Worm (Caenorhabditis elegans) whole organism, late embryonic: Measurements from ENCODE around the gene atp-5.

ENCODE experiments used
- C08G9.2 ChIP-seq: sonication (generic microtip); optimal IDR thresholded peaks from 2 replicates; lab custom pipeline; 2016; ENCODE audit warnings: mild to moderate bottlenecking, missing genetic modification characterization, moderate library complexity, missing compliant biosample characterization
- C38D4.7 ChIP-seq: fragments of 200-800 bp; sonication (Bioruptor generic); optimal IDR thresholded peaks from 2 replicates; lab custom pipeline; 2018; ENCODE audit warnings: mild to moderate bottlenecking, missing genetic modification characterization, moderate library complexity, missing compliant biosample characterization
- K02D7.2 ChIP-seq: sonication (generic microtip); optimal IDR thresholded peaks from 2 replicates; lab custom pipeline; 2017; ENCODE audit warnings: mild to moderate bottlenecking, missing genetic modification characterization, missing compliant biosample characterization
- K09A11.1 ChIP-seq: sonication (generic microtip); optimal IDR thresholded peaks from 2 replicates; lab custom pipeline; 2017; ENCODE audit warnings: antibody characterized with exemption, mild to moderate bottlenecking, missing genetic modification characterization, missing compliant biosample characterization; ENCODE audit not compliant: insufficient read depth
- T23F11.4 ChIP-seq: fragments of 200-800 bp; sonication (Bioruptor generic); optimal IDR thresholded peaks from 2 replicates; lab custom pipeline; 2018; ENCODE audit warnings: mild to moderate bottlenecking, missing genetic modification characterization, missing compliant biosample characterization
- Y22D7AL.16 ChIP-seq: sonication (generic microtip); optimal IDR thresholded peaks from 2 replicates; lab custom pipeline; 2016; ENCODE audit warnings: missing genetic modification characterization, missing compliant biosample characterization
- ahr-1 ChIP-seq: sonication (generic microtip); optimal IDR thresholded peaks from 2 replicates; lab custom pipeline; 2016; ENCODE audit warnings: missing genetic modification characterization, missing compliant biosample characterization
- ama-1 ChIP-seq: fragments of 150-350 bp; optimal IDR thresholded peaks from 2 replicates; lab custom pipeline; 2014
- ceh-18 ChIP-seq: sonication (generic microtip); optimal IDR thresholded peaks from 2 replicates; lab custom pipeline; 2016; ENCODE audit warnings: missing genetic modification characterization, missing compliant biosample characterization
- ceh-19 ChIP-seq: fragments of 200-800 bp; sonication (Bioruptor generic); optimal IDR thresholded peaks from 2 replicates; lab custom pipeline; 2018; ENCODE audit warnings: mild to moderate bottlenecking, missing genetic modification characterization, missing compliant biosample characterization
- ceh-22 ChIP-seq: sonication (generic microtip); optimal IDR thresholded peaks from 2 replicates; lab custom pipeline; 2017; ENCODE audit warnings: missing biosample characterization, missing genetic modification characterization
- ceh-30 ChIP-seq: fragments of 150-350 bp; optimal IDR thresholded peaks from 2 replicates; lab custom pipeline; 2014; ENCODE audit warnings: missing biosample characterization, missing genetic modification characterization
- ceh-34 ChIP-seq: sonication (generic microtip); optimal IDR thresholded peaks from 2 replicates; lab custom pipeline; 2016; ENCODE audit warnings: mild to moderate bottlenecking, missing genetic modification characterization, missing compliant biosample characterization
- ceh-48 ChIP-seq: sonication (generic microtip); optimal IDR thresholded peaks from 2 replicates; lab custom pipeline; 2016; ENCODE audit warnings: missing genetic modification characterization, inconsistent platforms, missing compliant biosample characterization
- ceh-6 ChIP-seq: fragments of 200-800 bp; sonication (Bioruptor generic); optimal IDR thresholded peaks from 2 replicates; lab custom pipeline; 2018; ENCODE audit warnings: mild to moderate bottlenecking, missing genetic modification characterization, missing compliant biosample characterization
- ceh-9 ChIP-seq: sonication (generic microtip); optimal IDR thresholded peaks from 2 replicates; lab custom pipeline; 2016; ENCODE audit warnings: mild to moderate bottlenecking, missing genetic modification characterization, inconsistent platforms, missing compliant biosample characterization
- che-1 ChIP-seq: sonication (generic microtip); optimal IDR thresholded peaks from 2 replicates; lab custom pipeline; 2016; ENCODE audit warnings: mild to moderate bottlenecking, missing genetic modification characterization, missing compliant biosample characterization
- dmd-4 ChIP-seq: sonication (generic microtip); optimal IDR thresholded peaks from 2 replicates; lab custom pipeline; 2016; ENCODE audit warnings: borderline replicate concordance, missing genetic modification characterization, missing compliant biosample characterization
- elt-2 ChIP-seq: sonication (generic microtip); optimal IDR thresholded peaks from 2 replicates; lab custom pipeline; 2016; ENCODE audit warnings: missing genetic modification reagents, missing genetic modification characterization, missing compliant biosample characterization
- elt-4 ChIP-seq: sonication (generic microtip); optimal IDR thresholded peaks from 2 replicates; lab custom pipeline; 2016; ENCODE audit warnings: missing genetic modification characterization, missing compliant biosample characterization
- eyg-1 ChIP-seq: sonication (generic microtip); optimal IDR thresholded peaks from 2 replicates; lab custom pipeline; 2016; ENCODE audit warnings: missing genotype, missing genetic modification characterization, missing compliant biosample characterization
- fkh-10 ChIP-seq: fragments of 150-350 bp; optimal IDR thresholded peaks from 2 replicates; lab custom pipeline; 2014; ENCODE audit warnings: missing biosample characterization, missing genetic modification reagents, missing genetic modification characterization
- hlh-13 ChIP-seq: fragments of 200-800 bp; sonication (Bioruptor generic); optimal IDR thresholded peaks from 2 replicates; lab custom pipeline; 2018; ENCODE audit warnings: mild to moderate bottlenecking, missing genetic modification characterization, missing compliant biosample characterization
- hlh-15 ChIP-seq: sonication (generic microtip); optimal IDR thresholded peaks from 2 replicates; lab custom pipeline; 2016; ENCODE audit warnings: missing genetic modification characterization, missing compliant biosample characterization
- hlh-30 ChIP-seq: sonication (generic microtip); optimal IDR thresholded peaks from 2 replicates; lab custom pipeline; 2017; ENCODE audit warnings: antibody characterized with exemption, missing genetic modification characterization, missing compliant biosample characterization; ENCODE audit not compliant: insufficient read depth
- hlh-8 ChIP-seq: sonication (generic microtip); optimal IDR thresholded peaks from 2 replicates; lab custom pipeline; 2016; ENCODE audit warnings: missing genotype, missing genetic modification characterization, missing compliant biosample characterization
- lin-11 ChIP-seq: fragments of 200-800 bp; sonication (Bioruptor generic); optimal IDR thresholded peaks from 2 replicates; lab custom pipeline; 2018; ENCODE audit warnings: mild to moderate bottlenecking, missing genetic modification characterization, missing compliant biosample characterization
- mec-3 ChIP-seq: sonication (generic microtip); optimal IDR thresholded peaks from 2 replicates; lab custom pipeline; 2016; ENCODE audit warnings: borderline replicate concordance, missing genetic modification characterization, missing compliant biosample characterization
- nfya-1 ChIP-seq: sonication (generic microtip); optimal IDR thresholded peaks from 2 replicates; lab custom pipeline; 2017; ENCODE audit warnings: missing genetic modification characterization, mild to moderate bottlenecking, missing compliant biosample characterization, antibody characterized with exemption, moderate library complexity
- nhr-11 ChIP-seq: fragments of 150-350 bp; optimal IDR thresholded peaks from 2 replicates; lab custom pipeline; 2014; ENCODE audit warnings: missing biosample characterization, missing genetic modification characterization
- nhr-232 ChIP-seq: sonication (generic microtip); optimal IDR thresholded peaks from 2 replicates; lab custom pipeline; 2016; ENCODE audit warnings: missing genetic modification characterization, missing compliant biosample characterization
- npax-4 ChIP-seq: sonication (generic microtip); optimal IDR thresholded peaks from 2 replicates; lab custom pipeline; 2016; ENCODE audit warnings: missing genetic modification characterization, missing compliant biosample characterization
- pat-9 ChIP-seq: fragments of 200-800 bp; sonication (Bioruptor generic); optimal IDR thresholded peaks from 2 replicates; lab custom pipeline; 2018; ENCODE audit warnings: mild to moderate bottlenecking, missing genetic modification characterization, moderate library complexity, missing compliant biosample characterization
- ref-2 ChIP-seq: sonication (generic microtip); optimal IDR thresholded peaks from 2 replicates; lab custom pipeline; 2016; ENCODE audit warnings: missing genetic modification characterization, missing compliant biosample characterization
- sdc-2 ChIP-seq: sonication (generic microtip); optimal IDR thresholded peaks from 2 replicates; lab custom pipeline; 2016; ENCODE audit warnings: missing genotype, missing genetic modification characterization, missing compliant biosample characterization
- sox-4 ChIP-seq: sonication (generic microtip); optimal IDR thresholded peaks from 2 replicates; lab custom pipeline; 2017; ENCODE audit warnings: mild to moderate bottlenecking, missing genetic modification characterization, inconsistent platforms, missing compliant biosample characterization
- syd-9 ChIP-seq: sonication (generic microtip); optimal IDR thresholded peaks from 2 replicates; lab custom pipeline; 2016; ENCODE audit warnings: mild to moderate bottlenecking, missing genetic modification characterization, moderate library complexity, missing compliant biosample characterization
- tbx-2 ChIP-seq: sonication (generic microtip); optimal IDR thresholded peaks from 2 replicates; lab custom pipeline; 2016; ENCODE audit warnings: missing genetic modification characterization, missing compliant biosample characterization
- unc-3 ChIP-seq, 2 experiments: fragments of 200-800 bp in 1 of 2; sonication (Bioruptor generic) in 1 of 2; sonication (generic microtip) in 1 of 2; conservative IDR thresholded peaks in 1 of 2; optimal IDR thresholded peaks in 1 of 2; 2 replicates each; pipeline versions ENCODE4 v1.3.6 to Lab custom; 2016 to 2022; ENCODE audit warnings: missing compliant biosample characterization in 2 of 2, missing genetic modification characterization in 2 of 2, missing genetic modification reagents in 1 of 2
- unc-42 ChIP-seq: sonication (generic microtip); optimal IDR thresholded peaks from 2 replicates; lab custom pipeline; 2016; ENCODE audit warnings: missing genotype, missing genetic modification characterization, missing compliant biosample characterization
- unc-55 ChIP-seq: sonication (generic microtip); optimal IDR thresholded peaks from 2 replicates; lab custom pipeline; 2017; ENCODE audit warnings: missing biosample characterization, missing genetic modification reagents, missing genetic modification characterization
- zip-5 ChIP-seq: sonication (generic microtip); optimal IDR thresholded peaks from 2 replicates; lab custom pipeline; 2016; ENCODE audit warnings: missing genetic modification characterization, missing compliant biosample characterization

atp-5 gene

DNA sequence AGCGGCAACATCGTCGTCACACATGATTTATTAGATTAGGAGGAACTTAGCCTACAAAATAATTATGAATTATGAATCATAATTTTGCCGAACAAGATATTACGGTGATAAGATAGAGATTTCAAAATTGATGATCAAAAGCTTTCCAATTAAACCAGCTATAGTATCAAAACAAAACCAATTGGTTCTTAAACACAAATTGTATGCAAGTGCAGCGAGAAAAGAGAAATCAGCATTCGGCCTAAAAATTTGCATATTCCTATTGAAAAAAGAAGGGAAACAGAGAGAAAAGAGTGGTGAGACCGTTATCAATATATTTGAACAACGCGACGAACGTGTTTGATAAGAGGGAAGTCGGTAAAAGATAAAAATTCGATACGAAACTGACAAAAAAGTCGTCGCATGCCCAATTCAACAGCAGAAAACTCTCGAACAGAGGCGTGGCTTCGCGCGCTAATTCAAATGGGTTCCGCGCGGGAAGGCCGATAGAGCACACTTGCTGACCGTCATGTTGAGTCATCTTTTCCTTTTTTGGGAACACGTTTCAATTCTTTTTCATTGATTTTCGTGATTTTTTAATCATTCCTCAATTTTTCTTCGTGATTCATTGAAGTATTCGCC lies 45.5 kb downstream of the atp-5 start, which contains the start of gene act-2 (continued):
- no peak for TF ChIP-seq ceh-9 (tag; lab: Kevin White, UChicago)
- no peak for TF ChIP-seq sox-4 (tag; lab: Kevin White, UChicago)
- no peak for TF ChIP-seq ref-2 (tag; lab: Kevin White, UChicago)
- no peak for TF ChIP-seq ceh-48 (tag; lab: Kevin White, UChicago)
- no peak for TF ChIP-seq nhr-232 (tag; lab: Kevin White, UChicago)

- TF ChIP-seq ceh-6 (GFP tag; lab: Kevin White, UChicago) = no peak
- TF ChIP-seq elt-2 (tag; lab: Kevin White, UChicago) = peak; percentile 89
- peak; percentile 23 for TF ChIP-seq ama-1 (lab: Kevin White, UChicago)
- TF ChIP-seq, all 69 proteins: peak for 2
Measured at ce11 chrV:11076403-11076802, 47.3 kb downstream of the atp-5 start.

DNA sequence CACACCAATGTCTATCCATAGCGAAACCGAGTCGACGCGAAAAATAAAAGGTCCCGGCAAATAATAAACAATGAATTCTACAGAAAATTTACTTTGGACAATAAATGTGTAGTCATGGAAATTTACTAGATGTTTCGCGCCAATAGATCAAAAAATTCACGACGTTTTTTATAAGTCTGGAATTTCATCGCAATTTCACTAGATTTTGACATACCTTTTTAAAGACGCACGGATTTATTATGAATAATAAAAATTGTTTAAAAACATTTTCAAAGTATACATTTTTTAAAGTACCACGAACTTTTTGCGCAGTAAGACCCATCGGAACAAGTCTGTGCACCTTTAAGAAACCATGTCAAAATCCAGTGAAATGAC lies 47.7 kb downstream of the atp-5 start:
- TF ChIP-seq syd-9 (tag; lab: Kevin White, UChicago) = no peak
- TF ChIP-seq ceh-6 (GFP tag; lab: Kevin White, UChicago) = no peak
- TF ChIP-seq ceh-18 (tag; lab: Kevin White, UChicago) = no peak
- TF ChIP-seq hlh-13 (GFP tag; lab: Kevin White, UChicago) = no peak
- no peak for TF ChIP-seq C38D4.7
- no peak for TF ChIP-seq hlh-8
- no peak for TF ChIP-seq ceh-22

ce11 chrV:11075209-11076027 lies 48.2 kb downstream of the atp-5 start:
- no peak for TF ChIP-seq Y22D7AL.16
- no peak for TF ChIP-seq ceh-6 (GFP tag; lab: Kevin White, UChicago)
- TF ChIP-seq ceh-30 (tag; lab: Kevin White, UChicago) = no peak
- TF ChIP-seq sox-4 (tag; lab: Kevin White, UChicago) = no peak
- TF ChIP-seq lin-11 (tag; lab: Kevin White, UChicago) = no peak
- TF ChIP-seq ahr-1 (tag; lab: Kevin White, UChicago) = no peak
- TF ChIP-seq unc-55 = no peak
- TF ChIP-seq ceh-19 (GFP tag; lab: Kevin White, UChicago) = no peak
- peak; percentile 25 for TF ChIP-seq unc-42 (tag; lab: Kevin White, UChicago)
- TF ChIP-seq hlh-8 = no peak
- no peak for TF ChIP-seq ceh-9 (tag; lab: Kevin White, UChicago)
- TF ChIP-seq che-1 (tag; lab: Kevin White, UChicago) = no peak
- no peak for TF ChIP-seq pat-9
- no peak for TF ChIP-seq K09A11.1 (tag; lab: Kevin White, UChicago)
- no peak for TF ChIP-seq hlh-15 (tag; lab: Kevin White, UChicago)
- TF ChIP-seq nhr-232 (tag; lab: Kevin White, UChicago) = no peak
- TF ChIP-seq ceh-48 (tag; lab: Kevin White, UChicago) = no peak
- no peak for TF ChIP-seq tbx-2 (tag; lab: Kevin White, UChicago)
- no peak for TF ChIP-seq nhr-11 (tag; lab: Kevin White, UChicago)
- no peak for TF ChIP-seq eyg-1 (tag; lab: Kevin White, UChicago)
- no peak for TF ChIP-seq fkh-10 (GFP tag; lab: Kevin White, UChicago)
- TF ChIP-seq ref-2 (tag; lab: Kevin White, UChicago) = peak; percentile 14
- TF ChIP-seq C38D4.7 = no peak
- no peak for TF ChIP-seq dmd-4 (tag; lab: Kevin White, UChicago)
- no peak for TF ChIP-seq unc-3 (GFP tag; conservative IDR thresholded peaks at IDR 0.05; lab: Robert Waterston, UW)
- no peak for TF ChIP-seq unc-3 (tag; optimal IDR thresholded peaks at IDR 0.05; lab: Kevin White, UChicago)
- TF ChIP-seq K02D7.2 (tag; lab: Kevin White, UChicago) = no peak
- TF ChIP-seq C08G9.2 = no peak
- TF ChIP-seq sdc-2 (tag; lab: Kevin White, UChicago) = peak; percentile 26
- no peak for TF ChIP-seq hlh-30 (tag; lab: Kevin White, UChicago)
- TF ChIP-seq npax-4 (tag; lab: Kevin White, UChicago) = no peak
- TF ChIP-seq T23F11.4 (GFP tag; lab: Kevin White, UChicago) = no peak
- no peak for TF ChIP-seq ceh-34 (tag; lab: Kevin White, UChicago)
- peak; percentile 23 for TF ChIP-seq nfya-1 (tag; lab: Kevin White, UChicago)
- no peak for TF ChIP-seq zip-5 (tag; lab: Kevin White, UChicago)
- TF ChIP-seq mec-3 (tag; lab: Kevin White, UChicago) = no peak
- peak; percentile 54 for TF ChIP-seq elt-4
